Worm (Caenorhabditis elegans) whole organism, mixed stage, embryonic: ENCODE measurements around the gene cgef-1.

Source experiments
- ces-1 ChIP-seq: fragments of 150-350 bp; optimal IDR thresholded peaks from 2 replicates; lab custom pipeline; 2014; ENCODE audit warnings: missing biosample characterization, missing genetic modification reagents, missing genetic modification characterization
- drap-1 ChIP-seq: fragments of 200-800 bp; sonication (Bioruptor generic); optimal IDR thresholded peaks from 3 replicates; lab custom pipeline; 2018; ENCODE audit warnings: mild to moderate bottlenecking, missing genetic modification characterization, missing compliant biosample characterization
- elt-1 ChIP-seq: sonication (generic microtip); optimal IDR thresholded peaks from 2 replicates; lab custom pipeline; 2017; ENCODE audit warnings: missing genetic modification characterization, mild to moderate bottlenecking, missing compliant biosample characterization, antibody characterized with exemption, moderate library complexity, borderline replicate concordance; ENCODE audit not compliant: insufficient read depth
- elt-3 ChIP-seq: fragments of 150-350 bp; optimal IDR thresholded peaks from 2 replicates; lab custom pipeline; 2014; ENCODE audit warnings: missing biosample characterization, missing genetic modification characterization
- hlh-1 ChIP-seq: fragments of 150-350 bp; optimal IDR thresholded peaks from 2 replicates; lab custom pipeline; 2014; ENCODE audit warnings: missing biosample characterization, missing genetic modification reagents, missing genetic modification characterization
- lin-13 ChIP-seq: fragments of 150-350 bp; optimal IDR thresholded peaks from 2 replicates; lab custom pipeline; 2014; ENCODE audit warnings: missing biosample characterization, missing genetic modification characterization
- lsy-2 ChIP-seq: fragments of 150-350 bp; optimal IDR thresholded peaks from 2 replicates; lab custom pipeline; 2014; ENCODE audit warnings: missing biosample characterization, missing genetic modification characterization
- mab-5 ChIP-seq: fragments of 150-350 bp; optimal IDR thresholded peaks from 2 replicates; lab custom pipeline; 2014; ENCODE audit warnings: missing biosample characterization, missing genetic modification characterization
- nhr-12 ChIP-seq: fragments of 150-350 bp; optimal IDR thresholded peaks from 2 replicates; lab custom pipeline; 2014; ENCODE audit warnings: missing biosample characterization, missing genetic modification characterization
- nhr-28 ChIP-seq: fragments of 150-350 bp; optimal IDR thresholded peaks from 2 replicates; lab custom pipeline; 2014; ENCODE audit warnings: missing biosample characterization, missing genetic modification characterization
- pha-4 ChIP-seq: fragments of 150-350 bp; optimal IDR thresholded peaks from 2 replicates; lab custom pipeline; 2018; ENCODE audit warnings: missing biosample characterization, missing genetic modification reagents, missing genetic modification characterization
- unc-120 ChIP-seq: sonication (generic microtip); optimal IDR thresholded peaks from 2 replicates; lab custom pipeline; 2017; ENCODE audit warnings: missing genetic modification characterization, missing compliant biosample characterization; ENCODE audit not compliant: poor library complexity, severe bottlenecking

- TF ChIP-seq pha-4 (tag; lab: Kevin White, UChicago) (no peak), mab-5 (tag; lab: Kevin White, UChicago) (no peak), elt-1 (tag; lab: Kevin White, UChicago) (no peak), drap-1 (GFP tag; lab: Kevin White, UChicago) (no peak), lsy-2 (tag; lab: Kevin White, UChicago) (no peak), ces-1 (no peak), unc-120 (no peak), nhr-28 (tag; lab: Kevin White, UChicago) (no peak), nhr-12 (tag; lab: Kevin White, UChicago) (no peak), lin-13 (tag; lab: Kevin White, UChicago) (no peak), hlh-1 (no peak), elt-3 (tag; lab: Kevin White, UChicago) (no peak)
Observed at ce11 chrX:2814097-2814720, 42.4 kb downstream of the cgef-1 start, which contains the start of gene C14A11.6.
